Fruit fly (Drosophila melanogaster) whole organism, embryonic: Measurements from ENCODE around the gene CG10333.

ENCODE experiments used
- Atf6 ChIP-seq: fragments of 200-800 bp; sonication (Bioruptor generic); IDR thresholded peaks from 2 replicates; pipeline ENCODE4 v1.3.6; 2022; ENCODE audit warnings: missing biosample characterization, missing genetic modification characterization
- Awh ChIP-seq: fragments of 200-800 bp; sonication (Bioruptor generic); IDR thresholded peaks from 2 replicates; pipeline ENCODE4, ENCODE4 v1.3.6; 2022; ENCODE audit warnings: missing biosample characterization, missing genetic modification characterization
- C15 ChIP-seq: fragments of 200-800 bp; sonication (Bioruptor generic); IDR thresholded peaks from 3 replicates; pipeline ENCODE4 v1.3.6; 2022; ENCODE audit warnings: missing biosample characterization, missing genetic modification characterization
- CG1024 ChIP-seq: fragments of 200-800 bp; sonication (Bioruptor generic); IDR thresholded peaks from 2 replicates; pipeline ENCODE4 v1.3.6; 2022; ENCODE audit warnings: missing biosample characterization, missing genetic modification characterization
- CG10959 ChIP-seq: fragments of 200-800 bp; sonication (Bioruptor generic); IDR thresholded peaks from 2 replicates; pipeline ENCODE4 v1.3.6; 2022; ENCODE audit warnings: missing biosample characterization, missing genetic modification characterization
- CG11085 ChIP-seq: fragments of 200-800 bp; sonication (Bioruptor generic); IDR thresholded peaks from 2 replicates; pipeline ENCODE4 v1.3.6; 2022; ENCODE audit warnings: missing biosample characterization, missing genetic modification characterization
- CG14965 ChIP-seq: fragments of 200-800 bp; sonication (Bioruptor generic); optimal IDR thresholded peaks from 2 replicates; lab custom pipeline; 2016; ENCODE audit warnings: missing biosample characterization, missing genetic modification characterization, borderline replicate concordance
- CG15269 ChIP-seq: fragments of 200-800 bp; sonication (Bioruptor generic); optimal IDR thresholded peaks from 2 replicates; lab custom pipeline; 2018; ENCODE audit warnings: missing biosample characterization, mild to moderate bottlenecking, missing genetic modification characterization, moderate library complexity
- CG1603 ChIP-seq: fragments of 200-800 bp; sonication (Bioruptor generic); optimal IDR thresholded peaks from 2 replicates; lab custom pipeline; 2019; ENCODE audit warnings: missing biosample characterization, mild to moderate bottlenecking, missing genetic modification characterization, moderate library complexity
- CG17328 ChIP-seq: fragments of 200-800 bp; sonication (Bioruptor generic); IDR thresholded peaks from 2 replicates; pipeline ENCODE4 v1.3.6; 2022; ENCODE audit warnings: missing biosample characterization, missing genetic modification characterization
- CG17359 ChIP-seq: fragments of 200-800 bp; sonication (Bioruptor generic); optimal IDR thresholded peaks from 3 replicates; lab custom pipeline; 2018; ENCODE audit warnings: missing biosample characterization, mild to moderate bottlenecking, missing genetic modification characterization, moderate library complexity
- CG18011 ChIP-seq: fragments of 200-800 bp; sonication (Bioruptor generic); optimal IDR thresholded peaks from 2 replicates; lab custom pipeline; 2017; ENCODE audit warnings: missing biosample characterization, missing genetic modification characterization, mild to moderate bottlenecking, moderate library complexity, missing genotype
- CG18262 ChIP-seq: fragments of 200-800 bp; optimal IDR thresholded peaks from 3 replicates; lab custom pipeline; 2019; ENCODE audit warnings: missing biosample characterization, mild to moderate bottlenecking, missing genetic modification characterization, moderate library complexity
- CG1832 ChIP-seq: fragments of 200-800 bp; sonication (Bioruptor generic); optimal IDR thresholded peaks from 2 replicates; lab custom pipeline; 2017; ENCODE audit warnings: missing biosample characterization, mild to moderate bottlenecking, missing genetic modification characterization, inconsistent platforms
- CG31388 ChIP-seq: fragments of 200-800 bp; sonication (Bioruptor generic); optimal IDR thresholded peaks from 2 replicates; lab custom pipeline; 2016; ENCODE audit warnings: missing biosample characterization, missing genetic modification characterization
- CG32532 ChIP-seq: fragments of 200-800 bp; sonication (Bioruptor generic); IDR thresholded peaks from 2 replicates; pipeline ENCODE4 v1.3.6; 2022; ENCODE audit warnings: missing biosample characterization, missing genetic modification characterization
- CG4328 ChIP-seq: fragments of 200-800 bp; sonication (Bioruptor generic); optimal IDR thresholded peaks from 3 replicates; lab custom pipeline; 2017; ENCODE audit warnings: missing biosample characterization, missing genetic modification reagents, missing genetic modification characterization
- CG4360 ChIP-seq: fragments of 200-800 bp; sonication (Bioruptor generic); IDR thresholded peaks from 2 replicates; pipeline ENCODE4 v1.3.6; 2022; ENCODE audit warnings: missing biosample characterization, missing genetic modification characterization
- CG7372 ChIP-seq: fragments of 200-800 bp; sonication (Bioruptor generic); IDR thresholded peaks from 2 replicates; pipeline ENCODE4 v1.3.6; 2022; ENCODE audit warnings: missing biosample characterization, missing genetic modification characterization
- CG8944 ChIP-seq: fragments of 200-800 bp; sonication (Bioruptor generic); optimal IDR thresholded peaks from 3 replicates; lab custom pipeline; 2016; ENCODE audit warnings: missing biosample characterization, missing genetic modification characterization
- CG9609 ChIP-seq: fragments of 200-800 bp; sonication (Bioruptor generic); optimal IDR thresholded peaks from 3 replicates; lab custom pipeline; 2016; ENCODE audit warnings: missing biosample characterization, missing genetic modification characterization
- CTCF ChIP-seq: fragments of 200-800 bp; sonication (Bioruptor generic); optimal IDR thresholded peaks from 2 replicates; lab custom pipeline; 2017; ENCODE audit warnings: missing biosample characterization, mild to moderate bottlenecking, missing genetic modification characterization, moderate library complexity
- CkIIα-i1 ChIP-seq: fragments of 200-800 bp; sonication (Bioruptor generic); IDR thresholded peaks from 2 replicates; pipeline ENCODE4 v1.3.6; 2022; ENCODE audit warnings: missing biosample characterization, missing genetic modification characterization
- Fer1 ChIP-seq: fragments of 200-800 bp; sonication (Bioruptor generic); optimal IDR thresholded peaks from 2 replicates; lab custom pipeline; 2017; ENCODE audit warnings: missing biosample characterization, mild to moderate bottlenecking, missing genetic modification characterization
- GATAe ChIP-seq: fragments of 200-800 bp; sonication (Bioruptor generic); conservative IDR thresholded peaks from 2 replicates; pipeline ENCODE4 v1.3.6; 2022; ENCODE audit warnings: missing biosample characterization, missing genetic modification characterization
- HHEX ChIP-seq: fragments of 200-800 bp; sonication (Bioruptor generic); optimal IDR thresholded peaks from 3 replicates; lab custom pipeline; 2017; ENCODE audit warnings: missing biosample characterization, mild to moderate bottlenecking, missing genetic modification characterization, missing genetic modification reagents
- NC2α ChIP-seq: fragments of 200-800 bp; sonication (Bioruptor generic); optimal IDR thresholded peaks from 2 replicates; lab custom pipeline; 2016; ENCODE audit warnings: missing biosample characterization, missing genetic modification characterization
- NFAT ChIP-seq: fragments of 200-800 bp; sonication (Bioruptor generic); IDR thresholded peaks from 2 replicates; pipeline ENCODE4 v1.3.6; 2022; ENCODE audit warnings: missing biosample characterization, missing genetic modification characterization
- Ptx1 ChIP-seq: fragments of 200-800 bp; sonication (Bioruptor generic); IDR thresholded peaks from 2 replicates; pipeline ENCODE4 v1.3.6; 2022; ENCODE audit warnings: missing biosample characterization, missing genetic modification characterization
- Rx ChIP-seq: fragments of 200-800 bp; sonication (Bioruptor generic); IDR thresholded peaks from 2 replicates; pipeline ENCODE4 v1.3.6; 2022; ENCODE audit warnings: missing biosample characterization, missing genetic modification characterization
- Sox100B ChIP-seq: fragments of 200-800 bp; sonication (Bioruptor generic); optimal IDR thresholded peaks from 3 replicates; lab custom pipeline; 2018; ENCODE audit warnings: missing biosample characterization, mild to moderate bottlenecking, missing genetic modification characterization
- TFAM ChIP-seq: fragments of 200-800 bp; sonication (Bioruptor generic); optimal IDR thresholded peaks from 2 replicates; lab custom pipeline; 2017; ENCODE audit warnings: missing biosample characterization, missing genetic modification characterization, inconsistent platforms
- Usf ChIP-seq: fragments of 200-800 bp; sonication (Bioruptor generic); optimal IDR thresholded peaks from 2 replicates; lab custom pipeline; 2017; ENCODE audit warnings: missing genotype, missing biosample characterization, missing genetic modification characterization
- bsh ChIP-seq, 2 experiments: fragments of 200-800 bp; sonication (Bioruptor generic); optimal IDR thresholded peaks; 2 replicates each; lab custom pipeline; 2017 to 2018; ENCODE audit warnings: mild to moderate bottlenecking in 2 of 2, missing biosample characterization in 2 of 2, missing genetic modification characterization in 2 of 2, moderate library complexity in 1 of 2
- chm ChIP-seq: fragments of 200-800 bp; sonication (Bioruptor generic); IDR thresholded peaks from 2 replicates; pipeline ENCODE4 v1.3.6; 2022; ENCODE audit warnings: missing biosample characterization, missing genetic modification characterization
- disco-r ChIP-seq: fragments of 200-800 bp; sonication (Bioruptor generic); optimal IDR thresholded peaks from 2 replicates; lab custom pipeline; 2016; ENCODE audit warnings: missing biosample characterization, missing genetic modification characterization
- dpn ChIP-seq, 2 experiments: fragments of 200-800 bp; sonication (Bioruptor generic); optimal IDR thresholded peaks; 3 replicates each; lab custom pipeline; 2016; ENCODE audit warnings: missing biosample characterization in 2 of 2, missing genetic modification characterization in 2 of 2
- fd3F ChIP-seq: fragments of 200-800 bp; sonication (Bioruptor generic); optimal IDR thresholded peaks from 2 replicates; lab custom pipeline; 2018; ENCODE audit warnings: missing biosample characterization, mild to moderate bottlenecking, missing genetic modification characterization, moderate library complexity
- hkb ChIP-seq, 2 experiments: fragments of 200-800 bp in 1 of 2; fragments of >200 bp in 1 of 2; sonication (Bioruptor generic) in 1 of 2; IDR thresholded peaks in 1 of 2; optimal IDR thresholded peaks in 1 of 2; 2 replicates each; pipeline versions ENCODE4 v1.3.6 to Lab custom; 2017 to 2022; ENCODE audit warnings: missing biosample characterization in 1 of 2, missing genetic modification characterization in 1 of 2
- lbe ChIP-seq: fragments of 200-800 bp; sonication (Bioruptor generic); optimal IDR thresholded peaks from 2 replicates; lab custom pipeline; 2016; ENCODE audit warnings: missing biosample characterization, mild to moderate bottlenecking, missing genetic modification characterization
- lmd ChIP-seq: fragments of 200-800 bp; sonication (Bioruptor generic); IDR thresholded peaks from 2 replicates; pipeline ENCODE4 v1.3.6; 2022; ENCODE audit warnings: missing biosample characterization, missing genetic modification characterization
- peb ChIP-seq: fragments of 200-800 bp; sonication (Bioruptor generic); IDR thresholded peaks from 2 replicates; pipeline ENCODE4 v1.3.6; 2022; ENCODE audit warnings: missing biosample characterization, missing genetic modification characterization
- pita ChIP-seq: fragments of 200-800 bp; sonication (Bioruptor generic); optimal IDR thresholded peaks from 2 replicates; lab custom pipeline; 2017; ENCODE audit warnings: missing biosample characterization, mild to moderate bottlenecking, missing genetic modification characterization
- pnt ChIP-seq: fragments of 200-800 bp; sonication (Bioruptor generic); optimal IDR thresholded peaks from 3 replicates; lab custom pipeline; 2016; ENCODE audit warnings: missing biosample characterization, missing genetic modification characterization
- repo ChIP-seq: fragments of 200-800 bp; sonication (Bioruptor generic); optimal IDR thresholded peaks from 2 replicates; lab custom pipeline; 2016; ENCODE audit warnings: missing biosample characterization, missing genetic modification characterization
- slou ChIP-seq: fragments of 200-800 bp; sonication (Bioruptor generic); optimal IDR thresholded peaks from 3 replicates; lab custom pipeline; 2016; ENCODE audit warnings: missing biosample characterization, missing genetic modification characterization
- ssp ChIP-seq: fragments of 200-800 bp; sonication (Bioruptor generic); IDR thresholded peaks from 2 replicates; pipeline ENCODE4 v1.3.6; 2022; ENCODE audit warnings: missing biosample characterization, missing genetic modification characterization
- tap ChIP-seq: fragments of 200-800 bp; optimal IDR thresholded peaks from 3 replicates; lab custom pipeline; 2019; ENCODE audit warnings: missing biosample characterization, mild to moderate bottlenecking, missing genetic modification characterization, moderate library complexity
- usp ChIP-seq: fragments of >200 bp; optimal IDR thresholded peaks from 2 replicates; lab custom pipeline; 2017; ENCODE audit warnings: missing biosample characterization, missing genetic modification characterization
- wor ChIP-seq: fragments of 200-800 bp; sonication (Bioruptor generic); IDR thresholded peaks from 2 replicates; pipeline ENCODE4 v1.3.6; 2022; ENCODE audit warnings: missing biosample characterization, missing genetic modification characterization
- zen2 ChIP-seq: fragments of 200-800 bp; sonication (Bioruptor generic); IDR thresholded peaks from 3 replicates; pipeline ENCODE4 v1.3.6; 2022; ENCODE audit warnings: missing biosample characterization, missing genetic modification characterization; ENCODE audit not compliant: partially characterized antibody
- zf30C ChIP-seq: fragments of 200-800 bp; sonication (Bioruptor generic); optimal IDR thresholded peaks from 3 replicates; lab custom pipeline; 2018; ENCODE audit warnings: missing biosample characterization, mild to moderate bottlenecking, missing genetic modification characterization

The CG10333 gene

dm6 chr2L:18567563-18567962 is 39.1 kb upstream of the CG10333 start (continued):
- no peak for TF ChIP-seq C15 (GFP tag; lab: Robert Waterston, UW)
- no peak for TF ChIP-seq CG4360
- no peak for TF ChIP-seq CG10959 (GFP tag; lab: Robert Waterston, UW)
- TF ChIP-seq ssp (GFP tag; lab: Robert Waterston, UW) = no peak
- no peak for TF ChIP-seq tap (tag; lab: Kevin White, UChicago)
- TF ChIP-seq wor = no peak
- TF ChIP-seq disco-r (GFP tag; lab: Kevin White, UChicago) = peak; percentile 54
- no peak for TF ChIP-seq pita (GFP tag; lab: Kevin White, UChicago)
- peak; percentile 66 for TF ChIP-seq Fer1
- TF ChIP-seq CG18262 (tag; lab: Kevin White, UChicago) = no peak
- no peak for TF ChIP-seq CkIIα-i1 (GFP tag; lab: Robert Waterston, UW)
- no peak for TF ChIP-seq repo
- TF ChIP-seq GATAe (GFP tag; lab: Robert Waterston, UW) = no peak
- no peak for TF ChIP-seq CG1024 (GFP tag; lab: Robert Waterston, UW)
- no peak for TF ChIP-seq TFAM (GFP tag; lab: Kevin White, UChicago)
- no peak for TF ChIP-seq NC2α (GFP tag; lab: Kevin White, UChicago)
- peak; percentile 28 for TF ChIP-seq CG8944 (GFP tag; lab: Kevin White, UChicago)
- no peak for TF ChIP-seq CG4328 (GFP tag; lab: Kevin White, UChicago)
- peak; percentile 19 for TF ChIP-seq CG14965 (GFP tag; lab: Kevin White, UChicago)
- no peak for TF ChIP-seq CG7372 (GFP tag; lab: Robert Waterston, UW)
- peak; percentile 57; the same call in 1 of the 2 replicates for TF ChIP-seq Awh
- TF ChIP-seq zen2 (GFP tag; lab: Robert Waterston, UW) = no peak
- peak; percentile 44 for TF ChIP-seq CG18011 (GFP tag; lab: Kevin White, UChicago)
- peak; percentile 32 for TF ChIP-seq CG17359 (tag; lab: Kevin White, UChicago)
- no peak for TF ChIP-seq Ptx1 (GFP tag; lab: Robert Waterston, UW)
- no peak for TF ChIP-seq Rx (GFP tag; lab: Robert Waterston, UW)
- no peak for TF ChIP-seq peb (GFP tag; lab: Robert Waterston, UW)
- no peak for TF ChIP-seq CG31388 (GFP tag; lab: Kevin White, UChicago)
- TF ChIP-seq Atf6 = peak; percentile 63
- no peak for TF ChIP-seq Usf (GFP tag; lab: Kevin White, UChicago)
- TF ChIP-seq NFAT (GFP tag; lab: Robert Waterston, UW) = peak; percentile 32; the same call in 1 of the 2 replicates
- no peak for TF ChIP-seq slou (GFP tag; lab: Kevin White, UChicago)
- TF ChIP-seq CG9609 (GFP tag; lab: Kevin White, UChicago) = no peak
- no peak for TF ChIP-seq bsh (GFP tag; optimal IDR thresholded peaks at IDR 0.05; lab: Kevin White, UChicago)
- TF ChIP-seq fd3F = peak; percentile 38
- no peak for TF ChIP-seq usp (GFP tag; lab: Kevin White, UChicago)
- peak in 1 of 2 experiments; percentile 50 for TF ChIP-seq dpn (GFP tag; optimal IDR thresholded peaks at IDR 0.05; lab: Kevin White, UChicago)
- TF ChIP-seq lbe (GFP tag; lab: Kevin White, UChicago) = no peak
- no peak for TF ChIP-seq hkb (optimal IDR thresholded peaks at IDR 0.05; lab: Kevin White, UChicago)
- TF ChIP-seq hkb (GFP tag; IDR thresholded peaks at IDR 0.05; lab: Robert Waterston, UW) = peak; percentile 37; the same call in 1 of the 2 replicates
- TF ChIP-seq chm (GFP tag; lab: Robert Waterston, UW) = peak; percentile 22; the same call in 1 of the 2 replicates
- TF ChIP-seq CG1603 = peak; percentile 5
- peak; percentile 4 for TF ChIP-seq pnt (GFP tag; lab: Kevin White, UChicago)
- peak; percentile 1 for TF ChIP-seq HHEX (GFP tag; lab: Kevin White, UChicago)
- no peak for TF ChIP-seq CG1832
- TF ChIP-seq CG15269 = peak; percentile 41
- no peak for TF ChIP-seq zf30C (GFP tag; lab: Kevin White, UChicago)
- TF ChIP-seq Sox100B (GFP tag; lab: Kevin White, UChicago) = no peak
- TF ChIP-seq lmd = no peak
- no peak for TF ChIP-seq CG11085 (GFP tag; lab: Robert Waterston, UW)
- no peak for TF ChIP-seq CTCF (GFP tag; lab: Kevin White, UChicago)
- TF ChIP-seq CG17328 (GFP tag; lab: Robert Waterston, UW) = no peak
- TF ChIP-seq CG32532 (GFP tag; lab: Robert Waterston, UW) = no peak
